Worm (Caenorhabditis elegans): ENCODE measurements around the gene Y44F5A.1.

Y44F5A.1 gene

ce11 chrIII:4221527-4221926, 25.9 kb downstream of the Y44F5A.1 start:
- no peak for TF ChIP-seq pha-4 (tag; optimal IDR thresholded peaks at IDR 0.05)
- no peak for TF ChIP-seq unc-86 (tag; optimal IDR thresholded peaks at IDR 0.05)
- TF ChIP-seq unc-42 (tag; optimal IDR thresholded peaks at IDR 0.05): no peak
- TF ChIP-seq odd-2 (tag; optimal IDR thresholded peaks at IDR 0.05): no peak
- TF ChIP-seq F13H6.1 (tag; optimal IDR thresholded peaks at IDR 0.05): no peak
- TF ChIP-seq T23F11.4 (GFP tag; optimal IDR thresholded peaks at IDR 0.05): no peak
- TF ChIP-seq dmd-4 (tag; optimal IDR thresholded peaks at IDR 0.05; ENCODE audit: borderline replicate concordance): no peak
- no peak for TF ChIP-seq ama-1 (optimal IDR thresholded peaks at IDR 0.05)
- TF ChIP-seq K02D7.2 (tag; optimal IDR thresholded peaks at IDR 0.05): no peak
- TF ChIP-seq eyg-1 (tag; optimal IDR thresholded peaks at IDR 0.05): no peak
- no peak for TF ChIP-seq nhr-11 (tag; optimal IDR thresholded peaks at IDR 0.05)
- no peak for TF ChIP-seq hlh-15 (tag; optimal IDR thresholded peaks at IDR 0.05)
- TF ChIP-seq madf-2 (tag; optimal IDR thresholded peaks at IDR 0.05): no peak
- no peak for TF ChIP-seq mec-3 (tag; optimal IDR thresholded peaks at IDR 0.05; ENCODE audit: borderline replicate concordance)
- no peak for TF ChIP-seq ceh-31 (tag; optimal IDR thresholded peaks at IDR 0.05)
- TF ChIP-seq lin-11 (tag; optimal IDR thresholded peaks at IDR 0.05): no peak
- no peak for TF ChIP-seq fkh-10 (GFP tag; optimal IDR thresholded peaks at IDR 0.05)

DNA sequence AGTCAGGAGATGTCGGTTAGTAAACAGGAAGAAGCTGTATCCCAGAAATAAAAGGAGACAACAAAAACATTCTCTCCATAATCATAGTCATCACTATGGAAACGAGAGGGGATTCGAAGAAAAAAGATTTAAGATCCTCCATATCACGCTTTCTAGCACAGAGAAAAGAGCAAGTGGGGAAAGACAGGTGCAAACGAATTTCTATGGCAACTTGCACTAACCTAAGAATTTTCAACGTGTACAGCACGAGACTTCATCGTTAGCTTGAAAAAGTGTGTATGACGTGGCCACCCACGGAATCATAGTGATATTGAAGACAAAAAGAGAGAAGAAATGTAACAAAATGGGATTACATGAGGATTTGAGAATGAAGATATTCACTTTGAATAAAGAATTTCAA, 26.6 kb downstream of the Y44F5A.1 start:
- TF ChIP-seq unc-55 (GFP tag; optimal IDR thresholded peaks at IDR 0.05): no peak
- TF ChIP-seq ceh-19 (GFP tag; optimal IDR thresholded peaks at IDR 0.05): no peak
- TF ChIP-seq unc-86 (tag; optimal IDR thresholded peaks at IDR 0.05): no peak
- TF ChIP-seq odd-2 (tag; optimal IDR thresholded peaks at IDR 0.05): no peak
- TF ChIP-seq pha-4 (tag; optimal IDR thresholded peaks at IDR 0.05): no peak
- no peak for TF ChIP-seq lin-11 (tag; optimal IDR thresholded peaks at IDR 0.05)
- TF ChIP-seq dmd-4 (tag; optimal IDR thresholded peaks at IDR 0.05; ENCODE audit: borderline replicate concordance): no peak
- TF ChIP-seq mec-3 (tag; optimal IDR thresholded peaks at IDR 0.05; ENCODE audit: borderline replicate concordance): no peak
- no peak for TF ChIP-seq pha-2 (tag; optimal IDR thresholded peaks at IDR 0.05)
- TF ChIP-seq ceh-34 (tag; optimal IDR thresholded peaks at IDR 0.05): no peak
- no peak for TF ChIP-seq hlh-13 (GFP tag; optimal IDR thresholded peaks at IDR 0.05)
- TF ChIP-seq fkh-10 (GFP tag; optimal IDR thresholded peaks at IDR 0.05): no peak
- no peak for TF ChIP-seq npax-4 (tag; optimal IDR thresholded peaks at IDR 0.05)
- no peak for TF ChIP-seq C38D4.7 (GFP tag; optimal IDR thresholded peaks at IDR 0.05)
- no peak for TF ChIP-seq ceh-30 (tag; optimal IDR thresholded peaks at IDR 0.05)
- no peak for TF ChIP-seq dve-1 (tag; optimal IDR thresholded peaks at IDR 0.05)
- TF ChIP-seq elt-2 (tag; optimal IDR thresholded peaks at IDR 0.05): no peak
- TF ChIP-seq pax-1 (tag; optimal IDR thresholded peaks at IDR 0.05): no peak

ce11 chrIII:4210661-4211060, 36.8 kb downstream of the Y44F5A.1 start:
- TF ChIP-seq fax-1 (tag; optimal IDR thresholded peaks at IDR 0.05): no peak
- TF ChIP-seq nfya-1 (tag; optimal IDR thresholded peaks at IDR 0.05): peak; percentile 97

ce11 chrIII:4209188-4209587, 38.3 kb downstream of the Y44F5A.1 start, which contains the start of gene phlp-2:
phlp-2 (plus strand) TSS chrIII:4209488.
- TF ChIP-seq sdc-2 (tag; optimal IDR thresholded peaks at IDR 0.05) (no peak), sox-2 (GFP tag; IDR thresholded peaks at IDR 0.05) (no peak), hlh-13 (GFP tag; optimal IDR thresholded peaks at IDR 0.05) (no peak)

- TF ChIP-seq ceh-31 (tag; optimal IDR thresholded peaks at IDR 0.05) (peak; percentile 45), ceh-24 (tag; optimal IDR thresholded peaks at IDR 0.05) (no peak)
These were observed 39.3 kb downstream of the Y44F5A.1 start for ce11 chrIII:4208210-4208609.

- no peak for TF ChIP-seq tbx-2 (tag; optimal IDR thresholded peaks at IDR 0.05)
- no peak for TF ChIP-seq unc-42 (tag; optimal IDR thresholded peaks at IDR 0.05)
- no peak for TF ChIP-seq fkh-6 (tag; optimal IDR thresholded peaks at IDR 0.05)
- TF ChIP-seq ceh-6 (GFP tag; optimal IDR thresholded peaks at IDR 0.05): no peak
- TF ChIP-seq eyg-1 (tag; optimal IDR thresholded peaks at IDR 0.05): no peak
- no peak for TF ChIP-seq hlh-30 (tag; optimal IDR thresholded peaks at IDR 0.05; ENCODE audit: insufficient read depth)
- TF ChIP-seq C08G9.2 (tag; optimal IDR thresholded peaks at IDR 0.05): no peak
- no peak for TF ChIP-seq ztf-16 (tag; optimal IDR thresholded peaks at IDR 0.05)
- no peak for TF ChIP-seq T23F11.4 (GFP tag; optimal IDR thresholded peaks at IDR 0.05)
- TF ChIP-seq sdc-2 (tag; optimal IDR thresholded peaks at IDR 0.05): no peak
- TF ChIP-seq ceh-14 (tag; optimal IDR thresholded peaks at IDR 0.05): no peak
- TF ChIP-seq tbx-7 (tag; optimal IDR thresholded peaks at IDR 0.05): no peak
- TF ChIP-seq pqm-1 (tag; optimal IDR thresholded peaks at IDR 0.05): no peak
- no peak for TF ChIP-seq C38D4.7 (GFP tag; optimal IDR thresholded peaks at IDR 0.05)
These were observed 41.6 kb downstream of the Y44F5A.1 start, which contains the start of gene R74.8 for ce11 chrIII:4205751-4206327. R74.8 (plus strand) TSS chrIII:4206277.
